Fruit fly (Drosophila melanogaster): ENCODE measurements around the gene Sec8.

Sec8 gene

DNA sequence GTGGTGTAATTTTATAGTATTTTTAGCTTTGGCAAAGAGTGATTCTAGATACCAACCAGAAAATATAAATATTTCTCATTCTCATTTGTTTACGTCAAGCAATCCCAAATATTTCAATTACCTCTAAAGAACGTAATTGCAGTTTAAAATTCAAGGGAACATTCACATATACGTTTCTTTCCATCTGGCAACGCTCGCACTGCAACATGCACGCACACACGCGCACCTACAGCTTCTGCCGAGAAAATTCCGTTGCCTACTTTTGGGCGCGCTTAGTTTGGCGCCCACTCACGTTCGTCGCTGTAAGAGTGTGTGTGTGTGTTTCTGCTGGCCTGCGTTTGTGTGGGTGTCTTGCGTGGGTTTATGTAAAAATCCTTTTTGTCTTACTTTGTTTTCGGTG lies 13.6 kb upstream of the Sec8 start:
- TF ChIP-seq pad (GFP tag; optimal IDR thresholded peaks at IDR 0.05) (no peak), CG12768 (GFP tag; optimal IDR thresholded peaks at IDR 0.05) (peak; percentile 25), CG5204 (GFP tag; optimal IDR thresholded peaks at IDR 0.05) (peak; percentile 28)

DNA sequence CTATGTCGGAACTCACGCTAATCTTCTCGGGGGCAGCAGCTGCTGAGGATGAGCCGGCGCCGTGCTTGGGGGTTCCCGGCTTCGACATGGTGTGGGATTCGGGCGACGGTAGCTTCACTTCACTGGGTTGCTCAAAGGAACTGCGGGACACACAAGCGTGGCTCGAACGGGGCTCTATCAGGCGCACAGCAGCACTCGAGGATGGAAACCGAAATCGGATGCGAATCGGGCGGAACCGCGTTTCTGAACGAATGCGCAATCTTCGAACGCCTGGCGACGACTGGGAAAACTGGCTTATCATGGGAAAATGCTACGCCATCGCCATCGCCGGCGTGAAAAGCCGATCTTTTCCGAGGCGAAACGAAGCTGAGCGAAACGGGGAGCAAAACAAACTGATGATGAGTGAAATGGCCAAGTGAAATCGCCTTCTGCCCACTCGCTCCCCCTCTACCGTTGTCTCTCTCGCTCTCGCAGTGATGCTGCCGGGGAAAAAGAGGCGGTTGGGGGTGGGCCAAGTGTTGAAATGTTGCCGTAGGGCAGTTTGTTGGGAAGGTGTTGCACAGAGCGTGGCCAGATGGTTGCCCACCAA lies 12.9 kb upstream of the Sec8 start:
- TF ChIP-seq cic (GFP tag; optimal IDR thresholded peaks at IDR 0.05) (no peak), kay (GFP tag; ENCODE audit: borderline replicate concordance) (no peak), CG7045 (GFP tag; optimal IDR thresholded peaks at IDR 0.05) (no peak), CG11617 (GFP tag; optimal IDR thresholded peaks at IDR 0.05) (no peak), cnc (optimal IDR thresholded peaks at IDR 0.05) (no peak), Hr96 (GFP tag; optimal IDR thresholded peaks at IDR 0.05) (no peak), tj (GFP tag; optimal IDR thresholded peaks at IDR 0.05) (no peak), bab1 (GFP tag; optimal IDR thresholded peaks at IDR 0.05) (no peak), Mnt (GFP tag; optimal IDR thresholded peaks at IDR 0.05) (no peak), CG14711 (tag; optimal IDR thresholded peaks at IDR 0.05) (no peak), pad (GFP tag; optimal IDR thresholded peaks at IDR 0.05) (no peak), CG7101 (tag; optimal IDR thresholded peaks at IDR 0.05) (no peak), CG1620 (GFP tag; optimal IDR thresholded peaks at IDR 0.05) (no peak), CG12768 (GFP tag; optimal IDR thresholded peaks at IDR 0.05) (no peak), CG5204 (GFP tag; optimal IDR thresholded peaks at IDR 0.05) (no peak), Crg-1 (GFP tag; optimal IDR thresholded peaks at IDR 0.05) (no peak), Clk (GFP tag; optimal IDR thresholded peaks at IDR 0.05) (no peak)

DNA sequence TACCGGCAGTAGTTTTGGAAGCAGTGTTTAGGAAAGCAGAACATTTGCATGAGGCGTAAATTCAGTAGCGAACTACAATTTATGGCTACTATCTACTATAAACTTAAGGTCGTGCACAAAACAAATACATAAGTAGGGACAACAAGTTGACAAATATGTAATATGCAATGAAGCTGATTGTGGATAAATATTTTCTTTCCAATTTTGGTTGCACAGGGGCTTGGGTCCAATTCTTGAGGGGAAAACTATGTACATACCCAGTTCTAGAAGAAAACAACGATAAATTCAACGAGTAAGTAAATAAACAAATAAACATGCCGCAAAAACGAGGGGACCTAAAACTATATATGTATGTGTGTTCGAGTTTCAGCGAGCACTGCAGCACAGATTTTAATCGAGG lies 2.2 kb upstream of the Sec8 start:
- TF ChIP-seq CG12768 (GFP tag; optimal IDR thresholded peaks at IDR 0.05) (peak; percentile 22), CG7101 (tag; optimal IDR thresholded peaks at IDR 0.05) (peak; percentile 64), CG33017 (tag; optimal IDR thresholded peaks at IDR 0.05) (no peak)

DNA sequence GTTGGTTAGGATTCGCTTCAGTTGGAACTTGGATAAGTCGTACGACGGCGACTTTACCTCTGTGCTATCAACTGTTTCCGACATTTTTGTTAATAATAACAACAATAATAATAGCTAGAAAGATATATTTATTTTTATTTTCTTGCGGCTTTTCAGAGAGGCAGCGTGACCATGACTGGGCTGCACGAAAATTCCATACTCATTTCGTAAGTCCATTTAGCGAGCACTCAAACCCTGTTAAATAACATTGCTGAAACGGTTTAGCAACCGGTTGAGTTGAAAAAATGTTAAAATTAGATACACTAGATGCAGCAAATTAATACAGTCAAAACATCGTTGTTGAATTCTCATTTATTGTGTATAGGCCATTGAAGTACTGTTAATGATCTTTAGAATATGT lies 4.2 kb downstream of the Sec8 start, which contains the start of gene Dcps:
Gene Dcps, minus strand, starts transcription at position 181 of the 400 bp plus-strand sequence.
- no peak for TF ChIP-seq CG14711 (tag; optimal IDR thresholded peaks at IDR 0.05)
- TF ChIP-seq bab1 (GFP tag; optimal IDR thresholded peaks at IDR 0.05): peak; percentile 32
- TF ChIP-seq kay (GFP tag; ENCODE audit: borderline replicate concordance): peak; percentile 74
- TF ChIP-seq cnc (optimal IDR thresholded peaks at IDR 0.05): no peak
- no peak for TF ChIP-seq toe (GFP tag; optimal IDR thresholded peaks at IDR 0.05)
- no peak for TF ChIP-seq CG7101 (tag; optimal IDR thresholded peaks at IDR 0.05)
- no peak for TF ChIP-seq CG7045 (GFP tag; optimal IDR thresholded peaks at IDR 0.05)

DNA sequence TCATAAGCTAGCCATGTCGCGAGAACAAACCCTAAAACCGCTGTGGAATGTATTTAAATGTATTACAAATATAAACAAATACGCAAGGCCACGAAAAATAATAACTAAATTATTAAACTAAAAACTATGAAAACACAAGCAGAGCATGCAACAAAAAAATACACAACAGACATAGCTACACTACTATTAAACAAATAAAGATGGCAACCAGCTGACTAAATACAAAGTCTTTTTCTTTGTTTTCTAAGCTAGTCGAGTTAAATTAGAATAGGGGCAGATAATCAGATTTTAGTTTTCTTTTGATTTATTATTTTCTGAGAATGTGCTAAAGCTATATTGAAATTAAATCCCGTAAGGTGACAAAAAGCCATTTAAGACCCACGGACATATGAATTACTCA lies 12.2 kb downstream of the Sec8 start:
- no peak for TF ChIP-seq Crg-1 (GFP tag; optimal IDR thresholded peaks at IDR 0.05)
- TF ChIP-seq CG1620 (GFP tag; optimal IDR thresholded peaks at IDR 0.05): no peak
- TF ChIP-seq Mnt (GFP tag; optimal IDR thresholded peaks at IDR 0.05): no peak
- no peak for TF ChIP-seq tj (GFP tag; optimal IDR thresholded peaks at IDR 0.05)
- TF ChIP-seq CG7101 (tag; optimal IDR thresholded peaks at IDR 0.05): no peak
- TF ChIP-seq toe (GFP tag; optimal IDR thresholded peaks at IDR 0.05): no peak
- TF ChIP-seq CG11617 (GFP tag; optimal IDR thresholded peaks at IDR 0.05): no peak
- no peak for TF ChIP-seq CG33017 (tag; optimal IDR thresholded peaks at IDR 0.05)
- TF ChIP-seq pad (GFP tag; optimal IDR thresholded peaks at IDR 0.05): no peak
- no peak for TF ChIP-seq CG14711 (tag; optimal IDR thresholded peaks at IDR 0.05)
- no peak for TF ChIP-seq Hr96 (GFP tag; optimal IDR thresholded peaks at IDR 0.05)
- no peak for TF ChIP-seq bab1 (GFP tag; optimal IDR thresholded peaks at IDR 0.05)
- TF ChIP-seq CG12768 (GFP tag; optimal IDR thresholded peaks at IDR 0.05): no peak
- TF ChIP-seq CG7045 (GFP tag; optimal IDR thresholded peaks at IDR 0.05): no peak
- no peak for TF ChIP-seq CG5204 (GFP tag; optimal IDR thresholded peaks at IDR 0.05)
- no peak for TF ChIP-seq cnc (optimal IDR thresholded peaks at IDR 0.05)
- TF ChIP-seq cic (GFP tag; optimal IDR thresholded peaks at IDR 0.05): no peak
- no peak for TF ChIP-seq Clk (GFP tag; optimal IDR thresholded peaks at IDR 0.05)

DNA sequence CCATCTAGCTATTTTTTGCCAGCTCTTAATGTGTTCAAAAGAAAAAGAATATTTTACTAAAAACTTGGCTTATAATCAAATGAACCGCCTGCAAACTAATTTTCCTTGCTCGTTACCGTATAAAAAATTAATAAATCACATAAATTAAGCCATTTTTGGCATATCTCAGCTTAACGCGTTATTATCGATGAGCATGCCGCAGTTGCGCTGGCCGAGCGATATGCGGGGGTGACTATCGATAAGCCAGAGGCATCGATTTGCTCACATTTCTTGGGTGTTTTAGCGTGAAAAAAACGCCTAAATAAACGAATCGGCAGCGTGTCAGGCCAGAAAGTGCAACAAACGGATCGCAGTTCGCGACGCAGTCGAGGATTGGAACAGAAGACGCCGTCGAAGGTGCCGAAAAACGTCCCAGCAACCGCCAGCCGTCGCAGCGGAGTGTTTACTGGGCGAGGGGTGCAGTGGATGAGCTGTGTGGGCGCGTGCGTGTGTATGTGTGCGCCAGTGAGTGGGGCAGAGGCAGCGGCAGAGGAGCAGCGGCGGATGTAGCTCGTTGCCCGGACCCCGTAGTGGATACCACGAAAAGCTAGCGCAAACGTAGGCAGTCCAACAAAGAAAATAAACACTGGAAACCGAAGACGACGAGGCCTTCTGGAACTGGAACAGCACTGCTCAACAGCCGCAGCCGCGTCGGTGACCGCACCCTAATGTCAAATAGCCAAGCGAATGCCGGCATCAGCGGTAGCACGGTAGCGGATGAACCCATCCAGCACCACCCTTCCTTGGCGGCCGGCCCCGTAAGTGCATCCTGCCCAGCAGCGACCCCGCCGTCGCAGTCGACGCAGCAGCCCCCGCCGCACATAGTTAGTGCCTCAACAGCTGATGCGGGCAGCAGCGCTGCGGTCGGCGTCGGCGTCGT lies 16.3 kb downstream of the Sec8 start, which contains the start of the genes Sym and Madm:
Gene Sym, minus strand, starts transcription at position 199 of the 919 bp plus-strand sequence.
Gene Madm, plus strand, starts transcription at position 233 of the 919 bp plus-strand sequence.
- no peak for TF ChIP-seq cnc (optimal IDR thresholded peaks at IDR 0.05)
- no peak for TF ChIP-seq Clk (GFP tag; optimal IDR thresholded peaks at IDR 0.05)
- peak; percentile 63 for TF ChIP-seq Mnt (GFP tag; optimal IDR thresholded peaks at IDR 0.05)
- peak; percentile 19 for TF ChIP-seq CG7101 (tag; optimal IDR thresholded peaks at IDR 0.05)
- peak; percentile 34 for TF ChIP-seq CG11617 (GFP tag; optimal IDR thresholded peaks at IDR 0.05)
- no peak for TF ChIP-seq kay (GFP tag; ENCODE audit: borderline replicate concordance)
- no peak for TF ChIP-seq CG12768 (GFP tag; optimal IDR thresholded peaks at IDR 0.05)
- TF ChIP-seq Hr96 (GFP tag; optimal IDR thresholded peaks at IDR 0.05): peak; percentile 51
- no peak for TF ChIP-seq CG33017 (tag; optimal IDR thresholded peaks at IDR 0.05)
- TF ChIP-seq CG1620 (GFP tag; optimal IDR thresholded peaks at IDR 0.05): peak; percentile 40
- peak; percentile 42 for TF ChIP-seq tj (GFP tag; optimal IDR thresholded peaks at IDR 0.05)
- peak; percentile 13 for TF ChIP-seq pad (GFP tag; optimal IDR thresholded peaks at IDR 0.05)
- TF ChIP-seq ovo (GFP tag; optimal IDR thresholded peaks at IDR 0.05): peak; percentile 15
- TF ChIP-seq CG5204 (GFP tag; optimal IDR thresholded peaks at IDR 0.05): peak; percentile 15
- peak; percentile 41 for TF ChIP-seq bab1 (GFP tag; optimal IDR thresholded peaks at IDR 0.05)
- TF ChIP-seq toe (GFP tag; optimal IDR thresholded peaks at IDR 0.05): no peak
- peak; percentile 11 for TF ChIP-seq CG14711 (tag; optimal IDR thresholded peaks at IDR 0.05)
- no peak for TF ChIP-seq cic (GFP tag; optimal IDR thresholded peaks at IDR 0.05)
- TF ChIP-seq CG7045 (GFP tag; optimal IDR thresholded peaks at IDR 0.05): no peak
- TF ChIP-seq Crg-1 (GFP tag; optimal IDR thresholded peaks at IDR 0.05): peak; percentile 3
